Worm (Caenorhabditis elegans) whole organism, L4 larva: ENCODE measurements around the gene B0280.11.
A peak's percentile ranks its signal among the peaks of the same experiment; 100 is the strongest.

Experiments
- D1046.2 ChIP-seq: fragments of 200-800 bp; sonication (Bioruptor generic); IDR thresholded peaks from 2 replicates; pipeline ENCODE4 v1.3.6; 2022; ENCODE audit warnings: missing genetic modification characterization, missing compliant biosample characterization
- F44E2.7 ChIP-seq: fragments of 200-800 bp; sonication (Bioruptor generic); IDR thresholded peaks from 2 replicates; pipeline ENCODE4 v2.1.2; 2022; ENCODE audit warnings: missing genetic modification characterization, missing compliant biosample characterization
- F49E8.2 ChIP-seq: sonication (generic microtip); optimal IDR thresholded peaks from 2 replicates; lab custom pipeline; 2016; ENCODE audit warnings: missing compliant biosample characterization, mild to moderate bottlenecking, missing genetic modification characterization, borderline replicate concordance
- T20F7.1 ChIP-seq: fragments of 200-800 bp; sonication (Bioruptor generic); optimal IDR thresholded peaks from 2 replicates; lab custom pipeline; 2018; ENCODE audit warnings: mild to moderate bottlenecking, missing genetic modification characterization, missing compliant biosample characterization
- Y75B8A.6 ChIP-seq: fragments of 200-800 bp; sonication (Bioruptor generic); IDR thresholded peaks from 2 replicates; pipeline ENCODE4 v1.3.6; 2022; ENCODE audit warnings: missing genetic modification reagents, missing genetic modification characterization, missing compliant biosample characterization
- ZK337.2 ChIP-seq: fragments of 200-800 bp; sonication (Bioruptor generic); IDR thresholded peaks from 2 replicates; pipeline ENCODE4 v1.3.6; 2022; ENCODE audit warnings: missing genetic modification reagents, missing genetic modification characterization, missing compliant biosample characterization
- ama-1 ChIP-seq: fragments of 150-350 bp; optimal IDR thresholded peaks from 2 replicates; lab custom pipeline; 2014; ENCODE audit warnings: inconsistent platforms, mixed read lengths
- arid-1 ChIP-seq: fragments of 200-800 bp; sonication (Bioruptor generic); conservative IDR thresholded peaks from 2 replicates; pipeline ENCODE4 v1.3.6; 2022; ENCODE audit warnings: missing genetic modification reagents, missing genetic modification characterization, missing compliant biosample characterization
- ces-1 ChIP-seq: fragments of 150-350 bp; sonication (generic microtip); optimal IDR thresholded peaks from 4 replicates; lab custom pipeline; 2014; ENCODE audit warnings: missing biosample characterization, missing genetic modification reagents, missing genetic modification characterization
- daf-12 ChIP-seq: fragments of 150-350 bp; optimal IDR thresholded peaks from 2 replicates; lab custom pipeline; 2014; ENCODE audit warnings: missing biosample characterization, missing genetic modification reagents, missing genetic modification characterization
- daf-16 ChIP-seq, 3 experiments: sonication (generic microtip); optimal IDR thresholded peaks; 2 replicates each; lab custom pipeline; 2016 to 2017; ENCODE audit warnings: missing genetic modification characterization in 3 of 3, missing genetic modification reagents in 3 of 3, mild to moderate bottlenecking in 2 of 3, missing compliant biosample characterization in 2 of 3, missing biosample characterization in 1 of 3, moderate library complexity in 1 of 3
- dmd-6 ChIP-seq: fragments of 200-800 bp; sonication (Bioruptor generic); IDR thresholded peaks from 2 replicates; pipeline ENCODE4 v1.3.6; 2022; ENCODE audit warnings: missing genetic modification reagents, missing genetic modification characterization, missing compliant biosample characterization
- dmd-8 ChIP-seq: fragments of 200-800 bp; sonication (Bioruptor generic); IDR thresholded peaks from 2 replicates; pipeline ENCODE4 v1.3.6; 2022; ENCODE audit warnings: missing genetic modification characterization, missing compliant biosample characterization
- dmd-9 ChIP-seq: fragments of 200-800 bp; sonication (Bioruptor generic); IDR thresholded peaks from 2 replicates; pipeline ENCODE4 v1.3.6; 2022; ENCODE audit warnings: missing genetic modification reagents, missing genetic modification characterization, missing compliant biosample characterization
- dpl-1 ChIP-seq: fragments of 150-350 bp; optimal IDR thresholded peaks from 2 replicates; lab custom pipeline; 2014; ENCODE audit warnings: missing biosample characterization, missing genetic modification reagents, missing genetic modification characterization
- duxl-1 ChIP-seq: sonication (generic microtip); optimal IDR thresholded peaks from 2 replicates; lab custom pipeline; 2016; ENCODE audit warnings: mild to moderate bottlenecking, missing genetic modification characterization, moderate library complexity, missing compliant biosample characterization; ENCODE audit not compliant: poor library complexity
- dve-1 ChIP-seq: sonication (generic microtip); optimal IDR thresholded peaks from 2 replicates; lab custom pipeline; 2017; ENCODE audit warnings: antibody characterized with exemption, mild to moderate bottlenecking, missing genetic modification characterization, missing compliant biosample characterization; ENCODE audit not compliant: insufficient read depth
- egl-43 ChIP-seq: fragments of 200-800 bp; sonication (Bioruptor generic); IDR thresholded peaks from 2 replicates; pipeline ENCODE4 v1.3.6; 2022; ENCODE audit warnings: missing genetic modification reagents, missing genetic modification characterization, missing compliant biosample characterization
- fkh-10 ChIP-seq: fragments of 150-350 bp; optimal IDR thresholded peaks from 2 replicates; lab custom pipeline; 2014; ENCODE audit warnings: missing biosample characterization, missing genetic modification reagents, missing genetic modification characterization
- fos-1 ChIP-seq: fragments of 150-350 bp; optimal IDR thresholded peaks from 2 replicates; lab custom pipeline; 2014; ENCODE audit warnings: missing biosample characterization, missing genetic modification characterization
- hif-1 ChIP-seq, 2 experiments: sonication (generic microtip); optimal IDR thresholded peaks; 2 replicates each; lab custom pipeline; 2016 to 2017; ENCODE audit warnings: missing compliant biosample characterization in 2 of 2, missing genetic modification characterization in 2 of 2, missing genetic modification reagents in 2 of 2, missing genotype in 2 of 2, mild to moderate bottlenecking in 1 of 2
- hlh-30 ChIP-seq: sonication (generic microtip); optimal IDR thresholded peaks from 2 replicates; lab custom pipeline; 2017; ENCODE audit warnings: antibody characterized with exemption, mild to moderate bottlenecking, missing genetic modification characterization, missing compliant biosample characterization; ENCODE audit not compliant: insufficient read depth
- lin-1 ChIP-seq: fragments of 200-800 bp; sonication (Bioruptor generic); IDR thresholded peaks from 2 replicates; pipeline ENCODE4 v1.3.6; 2022; ENCODE audit warnings: missing genetic modification reagents, missing genetic modification characterization, missing compliant biosample characterization
- lin-15B ChIP-seq: fragments of 150-350 bp; sonication (generic microtip); optimal IDR thresholded peaks from 3 replicates; lab custom pipeline; 2014; ENCODE audit warnings: missing biosample characterization, missing genetic modification characterization
- lin-38 ChIP-seq: fragments of 200-800 bp; sonication (Bioruptor generic); IDR thresholded peaks from 2 replicates; pipeline ENCODE4 v1.3.6; 2022; ENCODE audit warnings: missing genetic modification reagents, missing genetic modification characterization, missing compliant biosample characterization
- lir-3 ChIP-seq: sonication (generic microtip); optimal IDR thresholded peaks from 2 replicates; lab custom pipeline; 2016; ENCODE audit warnings: mild to moderate bottlenecking, missing genetic modification characterization, missing compliant biosample characterization
- lsy-2 ChIP-seq, 2 experiments: fragments of 150-350 bp in 1 of 2; sonication (generic microtip) in 1 of 2; optimal IDR thresholded peaks; 2 replicates each; lab custom pipeline; 2014 to 2017; ENCODE audit warnings: missing biosample characterization in 2 of 2, missing genetic modification characterization in 2 of 2
- madf-9 ChIP-seq: fragments of 200-800 bp; sonication (Bioruptor generic); conservative IDR thresholded peaks from 2 replicates; pipeline ENCODE4 v1.3.6; 2022; ENCODE audit warnings: missing genetic modification reagents, missing genetic modification characterization, missing compliant biosample characterization
- mdl-1 ChIP-seq, 2 experiments: fragments of 150-350 bp in 1 of 2; sonication (generic microtip) in 1 of 2; optimal IDR thresholded peaks; 2 replicates each; lab custom pipeline; 2014 to 2017; ENCODE audit warnings: missing biosample characterization in 2 of 2, missing genetic modification characterization in 2 of 2
- mdt-29 ChIP-seq: fragments of 200-800 bp; sonication (Bioruptor generic); IDR thresholded peaks from 2 replicates; pipeline ENCODE4 v1.3.6; 2022; ENCODE audit warnings: missing genetic modification reagents, missing genetic modification characterization, missing compliant biosample characterization
- mep-1 ChIP-seq: fragments of 150-350 bp; sonication (generic microtip); optimal IDR thresholded peaks from 3 replicates; lab custom pipeline; 2014; ENCODE audit warnings: missing biosample characterization, missing genetic modification characterization
- mxl-3 ChIP-seq: fragments of 200-800 bp; sonication (Bioruptor generic); optimal IDR thresholded peaks from 2 replicates; lab custom pipeline; 2018; ENCODE audit warnings: mild to moderate bottlenecking, missing genetic modification characterization, missing compliant biosample characterization
- nhr-11 ChIP-seq: fragments of 150-350 bp; optimal IDR thresholded peaks from 2 replicates; lab custom pipeline; 2014; ENCODE audit warnings: missing biosample characterization, missing genetic modification characterization
- nhr-111 ChIP-seq: fragments of 200-800 bp; sonication (Bioruptor generic); optimal IDR thresholded peaks from 2 replicates; lab custom pipeline; 2018; ENCODE audit warnings: mild to moderate bottlenecking, missing genetic modification characterization, missing compliant biosample characterization
- nhr-237 ChIP-seq: sonication (generic microtip); optimal IDR thresholded peaks from 2 replicates; lab custom pipeline; 2017; ENCODE audit warnings: missing biosample characterization, missing genetic modification characterization
- nhr-28 ChIP-seq: fragments of 150-350 bp; optimal IDR thresholded peaks from 2 replicates; lab custom pipeline; 2014; ENCODE audit warnings: missing biosample characterization, missing genetic modification characterization
- nhr-42 ChIP-seq: fragments of 200-800 bp; sonication (Bioruptor generic); IDR thresholded peaks from 2 replicates; pipeline ENCODE4 v1.3.6; 2022; ENCODE audit warnings: missing genetic modification characterization, missing compliant biosample characterization
- pha-4 ChIP-seq, 2 experiments: fragments of 150-350 bp in 1 of 2; fragments of 200-800 bp in 1 of 2; sonication (Bioruptor generic) in 1 of 2; IDR thresholded peaks in 1 of 2; optimal IDR thresholded peaks in 1 of 2; 2 replicates each; pipeline versions ENCODE4 v1.3.6 to Lab custom; 2014 to 2022; ENCODE audit warnings: missing genetic modification characterization in 2 of 2, missing genetic modification reagents in 2 of 2, missing biosample characterization in 1 of 2, missing compliant biosample characterization in 1 of 2
- pqm-1 ChIP-seq: sonication (generic microtip); optimal IDR thresholded peaks from 2 replicates; lab custom pipeline; 2017; ENCODE audit warnings: missing biosample characterization, missing genetic modification characterization
- saeg-2 ChIP-seq: fragments of 200-800 bp; sonication (Bioruptor generic); IDR thresholded peaks from 2 replicates; pipeline ENCODE4 v1.3.6; 2022; ENCODE audit warnings: missing genetic modification reagents, missing genetic modification characterization, missing compliant biosample characterization
- sdz-12 ChIP-seq: fragments of 200-800 bp; sonication (Bioruptor generic); optimal IDR thresholded peaks from 2 replicates; lab custom pipeline; 2018; ENCODE audit warnings: mild to moderate bottlenecking, missing genetic modification characterization, missing compliant biosample characterization
- snpc-1.2 ChIP-seq: fragments of 200-800 bp; sonication (Bioruptor generic); IDR thresholded peaks from 2 replicates; pipeline ENCODE4 v1.3.6; 2022; ENCODE audit warnings: missing genetic modification reagents, missing genetic modification characterization, missing compliant biosample characterization
- spr-3 ChIP-seq: fragments of 200-800 bp; sonication (Bioruptor generic); optimal IDR thresholded peaks from 2 replicates; lab custom pipeline; 2018; ENCODE audit warnings: mild to moderate bottlenecking, missing genetic modification characterization, missing compliant biosample characterization
- tra-1 ChIP-seq: fragments of 200-800 bp; sonication (Bioruptor generic); IDR thresholded peaks from 2 replicates; pipeline ENCODE4 v1.3.6; 2022; ENCODE audit warnings: missing genetic modification reagents, missing genetic modification characterization, missing compliant biosample characterization
- unc-62 ChIP-seq, 3 experiments: fragments of 150-350 bp in 1 of 3; sonication (generic microtip); optimal IDR thresholded peaks in 2 of 3; peaks in 1 of 3; 1 replicate in 1 of 3; 2 replicates in 2 of 3; lab custom pipeline; 2014 to 2017; ENCODE audit warnings: missing biosample characterization in 3 of 3, missing genetic modification characterization in 3 of 3, missing genetic modification reagents in 3 of 3, missing genotype in 1 of 3
- zag-1 ChIP-seq: fragments of 150-350 bp; optimal IDR thresholded peaks from 2 replicates; lab custom pipeline; 2014; ENCODE audit warnings: missing biosample characterization, missing genetic modification characterization
- ztf-7 ChIP-seq: fragments of 150-350 bp; optimal IDR thresholded peaks from 2 replicates; lab custom pipeline; 2014; ENCODE audit warnings: missing biosample characterization, missing genetic modification characterization

The B0280.11 gene

ce11 chrIII:7162065-7162762, 24.1 kb upstream of the B0280.11 start, which contains the start of the genes syf-2 and K04G7.1 (continued):
- TF ChIP-seq pha-4 (GFP tag; IDR thresholded peaks at IDR 0.05; lab: Robert Waterston, UW) (peak; percentile 86), pha-4 (tag; optimal IDR thresholded peaks at IDR 0.05; lab: Kevin White, UChicago) (no peak), tra-1 (0 out of 2 replicates have a peak, but pooled peaks have one; percentile 57), mdt-29 (GFP tag; lab: Robert Waterston, UW) (peak; percentile 45; the same call in 1 of the 2 replicates), hif-1 (tag; optimal IDR thresholded peaks at IDR 0.05; lab: Kevin White, UChicago) (peak in 1 of 2 experiments; percentile 79), ama-1 (lab: Kevin White, UChicago) (no peak), Y75B8A.6 (no peak), dpl-1 (peak; percentile 95), D1046.2 (peak; percentile 35; the same call in 1 of the 2 replicates), nhr-111 (GFP tag; lab: Kevin White, UChicago) (no peak), spr-3 (GFP tag; lab: Kevin White, UChicago) (no peak), dmd-8 (no peak), F49E8.2 (tag; lab: Kevin White, UChicago) (peak; percentile 6), madf-9 (GFP tag; lab: Robert Waterston, UW) (peak; percentile 42; the same call in 1 of the 2 replicates), nhr-42 (GFP tag; lab: Robert Waterston, UW) (peak; percentile 86), daf-16 (GFP tag; optimal IDR thresholded peaks at IDR 0.05; lab: Kevin White, UChicago) (peak; percentile 14 to 26), daf-16 (tag; optimal IDR thresholded peaks at IDR 0.05; lab: Kevin White, UChicago) (peak; percentile 65), mep-1 (tag; lab: Kevin White, UChicago) (peak; percentile 96), ztf-7 (tag; lab: Kevin White, UChicago) (peak; percentile 17), nhr-237 (no peak), mxl-3 (peak; percentile 27), mdl-1 (tag; optimal IDR thresholded peaks at IDR 0.05; lab: Kevin White, UChicago) (peak in 1 of 2 experiments; percentile 48), duxl-1 (tag; lab: Kevin White, UChicago) (peak; percentile 16), nhr-28 (tag; lab: Kevin White, UChicago) (peak; percentile 76), hlh-30 (tag; lab: Kevin White, UChicago) (peak; percentile 94), lin-1 (GFP tag; lab: Robert Waterston, UW) (peak; percentile 63), saeg-2 (GFP tag; lab: Robert Waterston, UW) (peak; percentile 74; the same call in 1 of the 2 replicates), daf-12 (tag; lab: Kevin White, UChicago) (no peak), unc-62 (GFP tag; optimal IDR thresholded peaks at IDR 0.05 in 1 of 2; lab: Kevin White, UChicago) (peak in 1 of 2 experiments; percentile 62), unc-62 (tag; optimal IDR thresholded peaks at IDR 0.05; lab: Kevin White, UChicago) (no peak), fkh-10 (GFP tag; lab: Kevin White, UChicago) (peak; percentile 88), T20F7.1 (GFP tag; lab: Kevin White, UChicago) (peak; percentile 91), sdz-12 (GFP tag; lab: Kevin White, UChicago) (no peak), lir-3 (no peak), ZK337.2 (GFP tag; lab: Robert Waterston, UW) (no peak), lin-15B (tag; lab: Kevin White, UChicago) (peak; percentile 79), zag-1 (peak; percentile 2), dve-1 (tag; lab: Kevin White, UChicago) (peak; percentile 90), ces-1 (no peak), dmd-6 (GFP tag; lab: Robert Waterston, UW) (peak; percentile 84), pqm-1 (tag; lab: Kevin White, UChicago) (no peak), F44E2.7 (GFP tag; lab: Robert Waterston, UW) (no peak), lsy-2 (tag; optimal IDR thresholded peaks at IDR 0.05; lab: Kevin White, UChicago) (peak; percentile 47 to 96), snpc-1.2 (GFP tag; lab: Robert Waterston, UW) (no peak), nhr-11 (peak; percentile 85), fos-1 (tag; lab: Kevin White, UChicago) (no peak), arid-1 (GFP tag; lab: Robert Waterston, UW) (peak; percentile 78), dmd-9 (GFP tag; lab: Robert Waterston, UW) (peak; percentile 77), egl-43 (GFP tag; lab: Robert Waterston, UW) (peak; percentile 67; the same call in 1 of the 2 replicates), lin-38 (GFP tag; lab: Robert Waterston, UW) (peak; percentile 91)
